Fruit fly (Drosophila melanogaster) whole organism: ENCODE results near the gene CG46462.

Experiments used
- CG8478 ChIP-seq: fragments of >200 bp; optimal IDR thresholded peaks from 2 replicates; lab custom pipeline; 2018; ENCODE audit warnings: inconsistent platforms
- Dll ChIP-seq: fragments of >200 bp; optimal IDR thresholded peaks from 2 replicates; lab custom pipeline; 2017
- pan ChIP-seq: fragments of >200 bp; optimal IDR thresholded peaks from 2 replicates; lab custom pipeline; 2017
- psq ChIP-seq: fragments of >200 bp; optimal IDR thresholded peaks from 2 replicates; lab custom pipeline; 2017
- usp ChIP-seq: fragments of >200 bp; optimal IDR thresholded peaks from 2 replicates; lab custom pipeline; 2017; ENCODE audit warnings: missing biosample characterization, missing genetic modification characterization, mixed read lengths

- no peak for TF ChIP-seq psq
- TF ChIP-seq usp: no peak
- no peak for TF ChIP-seq Dll (lab: Kevin White, UChicago)
- TF ChIP-seq pan (lab: Kevin White, UChicago): no peak
- TF ChIP-seq CG8478 (lab: Kevin White, UChicago): no peak
Measured at dm6 chr3L:19951035-19951434, 19.5 kb downstream of the CG46462 start, which contains the start of gene CG32219.
